Worm (Caenorhabditis elegans): ENCODE results near the gene gsto-2.

ce11 chrIII:8570289-8570688 is 15.7 kb downstream of the gsto-2 start:
- TF ChIP-seq pes-1 (GFP tag; IDR thresholded peaks at IDR 0.05) (no peak), hnd-1 (tag; optimal IDR thresholded peaks at IDR 0.05) (no peak), ama-1 (optimal IDR thresholded peaks at IDR 0.05) (no peak), flt-1 (GFP tag; IDR thresholded peaks at IDR 0.05) (no peak), sea-1 (GFP tag; conservative IDR thresholded peaks at IDR 0.05) (no peak), ets-7 (tag; optimal IDR thresholded peaks at IDR 0.05) (no peak), tbx-37 (GFP tag; conservative IDR thresholded peaks at IDR 0.05) (no peak), ceh-36 (tag; optimal IDR thresholded peaks at IDR 0.05) (no peak), F13C5.2 (tag; optimal IDR thresholded peaks at IDR 0.05) (no peak)
